Fruit fly (Drosophila melanogaster) whole organism, embryonic: ENCODE data around the gene Sf3b3.

Experiments
- Asciz ChIP-seq: fragments of 200-800 bp; sonication (Bioruptor generic); optimal IDR thresholded peaks from 2 replicates; lab custom pipeline; 2017; ENCODE audit warnings: missing biosample characterization, mild to moderate bottlenecking, missing genetic modification characterization, missing genetic modification reagents
- Atf-2 ChIP-seq: fragments of 200-800 bp; sonication (Bioruptor generic); optimal IDR thresholded peaks from 2 replicates; lab custom pipeline; 2016; ENCODE audit warnings: missing biosample characterization, missing genetic modification characterization
- CG11696 ChIP-seq: fragments of 200-800 bp; sonication (Bioruptor generic); IDR thresholded peaks from 2 replicates; pipeline ENCODE4 v1.3.6; 2022; ENCODE audit warnings: missing biosample characterization, missing genetic modification characterization
- CG12219 ChIP-seq: fragments of 200-800 bp; sonication (Bioruptor generic); optimal IDR thresholded peaks from 3 replicates; lab custom pipeline; 2018; ENCODE audit warnings: missing biosample characterization, mild to moderate bottlenecking, missing genetic modification characterization
- CG15269 ChIP-seq: fragments of 200-800 bp; sonication (Bioruptor generic); optimal IDR thresholded peaks from 2 replicates; lab custom pipeline; 2018; ENCODE audit warnings: missing biosample characterization, mild to moderate bottlenecking, missing genetic modification characterization, moderate library complexity
- CG1647 ChIP-seq: fragments of 200-800 bp; sonication (Bioruptor generic); optimal IDR thresholded peaks from 3 replicates; lab custom pipeline; 2016; ENCODE audit warnings: missing biosample characterization, missing genetic modification characterization
- CG17186 ChIP-seq: fragments of 200-800 bp; sonication (Bioruptor generic); optimal IDR thresholded peaks from 3 replicates; lab custom pipeline; 2017; ENCODE audit warnings: missing biosample characterization, missing genetic modification reagents, missing genetic modification characterization
- CG17359 ChIP-seq: fragments of 200-800 bp; sonication (Bioruptor generic); optimal IDR thresholded peaks from 3 replicates; lab custom pipeline; 2018; ENCODE audit warnings: missing biosample characterization, mild to moderate bottlenecking, missing genetic modification characterization, moderate library complexity
- CG17361 ChIP-seq: fragments of 200-800 bp; sonication (Bioruptor generic); IDR thresholded peaks from 3 replicates; pipeline ENCODE4 v1.3.6; 2022; ENCODE audit warnings: missing biosample characterization, missing genetic modification characterization
- CG18262 ChIP-seq: fragments of 200-800 bp; optimal IDR thresholded peaks from 3 replicates; lab custom pipeline; 2019; ENCODE audit warnings: missing biosample characterization, mild to moderate bottlenecking, missing genetic modification characterization, moderate library complexity
- CG18764 ChIP-seq: fragments of 200-800 bp; sonication (Bioruptor generic); optimal IDR thresholded peaks from 3 replicates; lab custom pipeline; 2016; ENCODE audit warnings: missing biosample characterization, missing genetic modification characterization
- CG2116 ChIP-seq: fragments of 200-800 bp; sonication (Bioruptor generic); optimal IDR thresholded peaks from 3 replicates; lab custom pipeline; 2018; ENCODE audit warnings: missing biosample characterization, mild to moderate bottlenecking, missing genetic modification characterization
- CG2678 ChIP-seq: fragments of 200-800 bp; sonication (Bioruptor generic); optimal IDR thresholded peaks from 3 replicates; lab custom pipeline; 2019; ENCODE audit warnings: missing biosample characterization, mild to moderate bottlenecking, missing genetic modification characterization, moderate library complexity
- CG2712 ChIP-seq: fragments of 200-800 bp; optimal IDR thresholded peaks from 3 replicates; lab custom pipeline; 2019; ENCODE audit warnings: missing biosample characterization, mild to moderate bottlenecking, missing genetic modification characterization, moderate library complexity
- CG31441 ChIP-seq: fragments of 200-800 bp; sonication (Bioruptor generic); IDR thresholded peaks from 2 replicates; pipeline ENCODE4 v1.3.6; 2022; ENCODE audit warnings: missing biosample characterization, missing genetic modification characterization
- CG33213 ChIP-seq: fragments of 200-800 bp; sonication (Bioruptor generic); optimal IDR thresholded peaks from 3 replicates; lab custom pipeline; 2016; ENCODE audit warnings: missing biosample characterization, missing genetic modification characterization
- CG3847 ChIP-seq: fragments of 200-800 bp; sonication (Bioruptor generic); IDR thresholded peaks from 2 replicates; pipeline ENCODE4 v1.3.6; 2022; ENCODE audit warnings: missing biosample characterization, missing genetic modification characterization
- CG4360 ChIP-seq: fragments of 200-800 bp; sonication (Bioruptor generic); IDR thresholded peaks from 2 replicates; pipeline ENCODE4 v1.3.6; 2022; ENCODE audit warnings: missing biosample characterization, missing genetic modification characterization
- CG6765 ChIP-seq: fragments of 200-800 bp; sonication (Bioruptor generic); optimal IDR thresholded peaks from 3 replicates; lab custom pipeline; 2017; ENCODE audit warnings: missing biosample characterization, mild to moderate bottlenecking, missing genetic modification characterization
- CG6854 ChIP-seq: fragments of 200-800 bp; sonication (Bioruptor generic); optimal IDR thresholded peaks from 3 replicates; lab custom pipeline; 2017; ENCODE audit warnings: missing biosample characterization, mild to moderate bottlenecking, missing genetic modification characterization
- CG8388 ChIP-seq: fragments of 200-800 bp; sonication (Bioruptor generic); optimal IDR thresholded peaks from 2 replicates; lab custom pipeline; 2019; ENCODE audit warnings: missing biosample characterization, mild to moderate bottlenecking, missing genetic modification characterization, moderate library complexity
- CG8478 ChIP-seq: fragments of >200 bp; optimal IDR thresholded peaks from 2 replicates; lab custom pipeline; 2018
- CG9876 ChIP-seq: fragments of 200-800 bp; sonication (Bioruptor generic); optimal IDR thresholded peaks from 2 replicates; lab custom pipeline; 2016; ENCODE audit warnings: missing biosample characterization, missing genetic modification characterization
- CkIIα-i1 ChIP-seq: fragments of 200-800 bp; sonication (Bioruptor generic); IDR thresholded peaks from 2 replicates; pipeline ENCODE4 v1.3.6; 2022; ENCODE audit warnings: missing biosample characterization, missing genetic modification characterization
- Fer3 ChIP-seq: fragments of 200-800 bp; sonication (Bioruptor generic); optimal IDR thresholded peaks from 2 replicates; lab custom pipeline; 2018; ENCODE audit warnings: missing biosample characterization, mild to moderate bottlenecking, missing genetic modification characterization, moderate library complexity
- Hr3 ChIP-seq: fragments of 200-800 bp; sonication (Bioruptor generic); optimal IDR thresholded peaks from 3 replicates; lab custom pipeline; 2016; ENCODE audit warnings: missing biosample characterization, missing genetic modification characterization
- Mrtf ChIP-seq: fragments of 200-800 bp; sonication (Bioruptor generic); IDR thresholded peaks from 3 replicates; pipeline ENCODE4 v1.3.6; 2022; ENCODE audit warnings: missing biosample characterization, missing genetic modification characterization
- Six4 ChIP-seq: fragments of 200-800 bp; sonication (Bioruptor generic); optimal IDR thresholded peaks from 2 replicates; lab custom pipeline; 2016; ENCODE audit warnings: missing biosample characterization, missing genetic modification characterization
- ab ChIP-seq: fragments of 200-800 bp; sonication (Bioruptor generic); optimal IDR thresholded peaks from 2 replicates; lab custom pipeline; 2016; ENCODE audit warnings: missing biosample characterization, missing genetic modification characterization
- bowl ChIP-seq: fragments of 200-800 bp; sonication (Bioruptor generic); IDR thresholded peaks from 2 replicates; pipeline ENCODE4 v1.3.6; 2022; ENCODE audit warnings: missing biosample characterization, missing genetic modification characterization
- cad ChIP-seq: fragments of >200 bp; optimal IDR thresholded peaks from 2 replicates; lab custom pipeline; 2017; ENCODE audit warnings: missing biosample characterization, missing genetic modification characterization
- ci ChIP-seq: fragments of 200-800 bp; sonication (Bioruptor generic); IDR thresholded peaks from 3 replicates; pipeline ENCODE4 v1.3.6; 2022; ENCODE audit warnings: missing biosample characterization, missing genetic modification characterization
- dan ChIP-seq: fragments of 200-800 bp; sonication (Bioruptor generic); IDR thresholded peaks from 2 replicates; pipeline ENCODE4 v1.3.6; 2022; ENCODE audit warnings: missing biosample characterization, missing genetic modification characterization
- hbn ChIP-seq: fragments of 200-800 bp; sonication (Bioruptor generic); IDR thresholded peaks from 2 replicates; pipeline ENCODE4 v1.3.6; 2022; ENCODE audit warnings: missing biosample characterization, missing genetic modification characterization; ENCODE audit not compliant: partially characterized antibody
- ken ChIP-seq: fragments of 200-800 bp; sonication (Bioruptor generic); IDR thresholded peaks from 3 replicates; pipeline ENCODE4 v1.3.6; 2022; ENCODE audit warnings: missing biosample characterization, missing genetic modification characterization
- lmd ChIP-seq: fragments of 200-800 bp; sonication (Bioruptor generic); IDR thresholded peaks from 2 replicates; pipeline ENCODE4 v1.3.6; 2022; ENCODE audit warnings: missing biosample characterization, missing genetic modification characterization
- mam ChIP-seq: fragments of 200-800 bp; sonication (Bioruptor generic); optimal IDR thresholded peaks from 3 replicates; lab custom pipeline; 2016; ENCODE audit warnings: missing biosample characterization, missing genetic modification characterization
- nmo ChIP-seq: fragments of 200-800 bp; sonication (Bioruptor generic); optimal IDR thresholded peaks from 2 replicates; lab custom pipeline; 2018; ENCODE audit warnings: missing biosample characterization, mild to moderate bottlenecking, missing genetic modification characterization, moderate library complexity
- nom ChIP-seq: fragments of 200-800 bp; sonication (Bioruptor generic); optimal IDR thresholded peaks from 2 replicates; lab custom pipeline; 2017; ENCODE audit warnings: missing biosample characterization, missing genetic modification characterization, mild to moderate bottlenecking, moderate library complexity, missing genetic modification reagents
- otp ChIP-seq: fragments of 200-800 bp; sonication (Bioruptor generic); IDR thresholded peaks from 3 replicates; pipeline ENCODE4, ENCODE4 v1.3.6; 2022; ENCODE audit warnings: missing biosample characterization, missing genetic modification characterization
- pan ChIP-seq, 4 experiments: fragments of >200 bp in 3 of 4; fragments of 200-800 bp in 1 of 4; sonication (Bioruptor generic) in 1 of 4; optimal IDR thresholded peaks in 3 of 4; IDR thresholded peaks in 1 of 4; 2 replicates each; pipeline versions ENCODE4 v1.3.6 to Lab custom; 2017 to 2022; ENCODE audit warnings: missing biosample characterization in 2 of 4, missing genetic modification characterization in 2 of 4, mixed read lengths in 1 of 4
- phol ChIP-seq: fragments of 200-800 bp; sonication (Bioruptor generic); optimal IDR thresholded peaks from 3 replicates; lab custom pipeline; 2018; ENCODE audit warnings: missing biosample characterization, mild to moderate bottlenecking, missing genetic modification characterization, moderate library complexity
- prd ChIP-seq, 3 experiments: fragments of >200 bp in 2 of 3; fragments of 200-800 bp in 1 of 3; sonication (Bioruptor generic) in 1 of 3; optimal IDR thresholded peaks in 2 of 3; IDR thresholded peaks in 1 of 3; 2 replicates in 2 of 3; 3 replicates in 1 of 3; pipeline versions ENCODE4 v1.3.6 to Lab custom; 2017 to 2022; ENCODE audit warnings: missing biosample characterization in 1 of 3, missing genetic modification characterization in 1 of 3
- schlank ChIP-seq: fragments of 200-800 bp; sonication (Bioruptor generic); optimal IDR thresholded peaks from 2 replicates; lab custom pipeline; 2018; ENCODE audit warnings: missing biosample characterization, mild to moderate bottlenecking, missing genetic modification characterization
- sim ChIP-seq: fragments of 200-800 bp; sonication (Bioruptor generic); IDR thresholded peaks from 2 replicates; pipeline ENCODE4 v1.3.6; 2022; ENCODE audit warnings: missing biosample characterization, missing genetic modification characterization
- sisA ChIP-seq: fragments of 200-800 bp; sonication (Bioruptor generic); IDR thresholded peaks from 2 replicates; pipeline ENCODE4 v1.3.6; 2022; ENCODE audit warnings: missing biosample characterization, missing genetic modification characterization
- tin ChIP-seq: fragments of 200-800 bp; sonication (Bioruptor generic); optimal IDR thresholded peaks from 3 replicates; lab custom pipeline; 2016; ENCODE audit warnings: missing biosample characterization, missing genetic modification characterization
- unc-4 ChIP-seq: fragments of 200-800 bp; sonication (Bioruptor generic); IDR thresholded peaks from 2 replicates; pipeline ENCODE4 v1.3.6; 2022; ENCODE audit warnings: missing biosample characterization, missing genetic modification characterization; ENCODE audit not compliant: partially characterized antibody
- zfh1 ChIP-seq: fragments of 200-800 bp; sonication (Bioruptor generic); IDR thresholded peaks from 3 replicates; pipeline ENCODE4 v1.3.6; 2022; ENCODE audit warnings: missing biosample characterization, missing genetic modification characterization

Sf3b3 gene

DNA sequence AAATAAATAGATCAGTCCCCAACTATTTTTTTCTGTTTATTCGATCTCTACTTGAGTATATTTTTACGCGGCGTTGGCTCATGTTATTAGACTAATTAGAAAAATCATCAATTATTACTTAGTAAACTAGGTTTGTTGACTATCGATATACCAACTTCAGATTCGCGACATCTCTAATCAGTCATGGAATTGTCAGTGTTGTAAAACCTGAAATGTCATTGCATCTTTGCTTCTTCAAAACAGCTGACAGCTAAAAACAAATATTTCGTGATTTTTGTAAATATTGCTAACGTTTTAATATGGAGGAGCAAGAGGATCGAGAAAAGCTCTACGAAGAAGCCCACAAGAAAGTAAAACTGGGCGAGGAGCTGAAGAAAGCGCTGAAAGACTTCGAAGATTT, 693 bp upstream of the Sf3b3 start, which contains the start of gene CG42553 (continued):
- peak; percentile 32; the same call in 1 of the 2 replicates for TF ChIP-seq CG3847
- no peak for TF ChIP-seq bowl (GFP tag; lab: Robert Waterston, UW)
- TF ChIP-seq unc-4 (GFP tag; lab: Robert Waterston, UW) = peak; percentile 51
- TF ChIP-seq mam (GFP tag; lab: Kevin White, UChicago) = no peak
- no peak for TF ChIP-seq CG2678
- TF ChIP-seq ken = no peak
- no peak for TF ChIP-seq schlank (tag; lab: Kevin White, UChicago)
- no peak for TF ChIP-seq dan (GFP tag; lab: Robert Waterston, UW)
- TF ChIP-seq CG15269 (tag; lab: Kevin White, UChicago) = no peak

DNA sequence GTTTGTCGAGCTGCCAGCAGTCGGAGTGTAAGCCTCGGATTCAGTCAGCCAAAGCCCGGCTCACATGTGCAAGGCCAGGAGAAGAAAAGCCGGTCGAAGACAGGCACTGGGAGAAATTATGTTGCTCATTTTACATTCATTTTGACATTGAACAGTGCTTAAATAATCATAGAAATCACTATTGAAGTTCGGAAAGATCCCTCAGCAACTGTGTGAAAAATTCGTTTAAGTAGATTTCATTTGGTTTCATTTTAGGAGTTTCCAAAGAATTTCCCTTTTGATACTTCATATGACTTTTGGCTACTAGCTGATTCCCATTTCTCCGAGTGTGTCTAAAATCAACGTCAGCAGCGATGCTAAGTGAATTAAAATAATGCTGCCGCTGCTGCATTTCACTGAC, 8.7 kb downstream of the Sf3b3 start:
- no peak for TF ChIP-seq cad (GFP tag; lab: Kevin White, UChicago)
- peak; percentile 19 for TF ChIP-seq Six4 (GFP tag; lab: Kevin White, UChicago)
- TF ChIP-seq Mrtf (GFP tag; lab: Robert Waterston, UW) = no peak
- peak; percentile 8 for TF ChIP-seq Hr3 (GFP tag; lab: Kevin White, UChicago)
- no peak for TF ChIP-seq CG8478 (lab: Kevin White, UChicago)
- peak; percentile 55 for TF ChIP-seq phol (tag; lab: Kevin White, UChicago)
- 0 out of 3 replicates have a peak, but pooled peaks have one; percentile 17 for TF ChIP-seq zfh1 (GFP tag; lab: Robert Waterston, UW)
- peak; percentile 60 for TF ChIP-seq CG31441
- TF ChIP-seq CG11696 (GFP tag; lab: Robert Waterston, UW) = no peak
- no peak for TF ChIP-seq CkIIα-i1 (GFP tag; lab: Robert Waterston, UW)
- TF ChIP-seq CG6765 = no peak
- no peak for TF ChIP-seq CG1647 (GFP tag; lab: Kevin White, UChicago)
- TF ChIP-seq CG4360 = no peak
- no peak for TF ChIP-seq Fer3 (tag; lab: Kevin White, UChicago)
- TF ChIP-seq ken = 0 out of 3 replicates have a peak, but pooled peaks have one; percentile 18
- TF ChIP-seq CG6854 (GFP tag; lab: Kevin White, UChicago) = no peak
- TF ChIP-seq ab (GFP tag; lab: Kevin White, UChicago) = no peak
- peak; percentile 37 for TF ChIP-seq sisA
- TF ChIP-seq nmo (GFP tag; lab: Kevin White, UChicago) = peak; percentile 29
- TF ChIP-seq hbn (GFP tag; lab: Robert Waterston, UW) = no peak
- no peak for TF ChIP-seq CG15269 (tag; lab: Kevin White, UChicago)
- no peak for TF ChIP-seq CG33213 (GFP tag; lab: Kevin White, UChicago)
- peak; percentile 53; the same call in 2 of the 3 replicates for TF ChIP-seq ci (GFP tag; lab: Robert Waterston, UW)
- peak; percentile 33 for TF ChIP-seq CG12219
- TF ChIP-seq sim (GFP tag; lab: Robert Waterston, UW) = no peak
- TF ChIP-seq Asciz (GFP tag; lab: Kevin White, UChicago) = peak; percentile 57
- TF ChIP-seq Atf-2 = no peak
- no peak for TF ChIP-seq CG9876 (GFP tag; lab: Kevin White, UChicago)
- peak; percentile 46 for TF ChIP-seq CG18262 (tag; lab: Kevin White, UChicago)
- TF ChIP-seq lmd (GFP tag; lab: Robert Waterston, UW) = peak; percentile 45; the same call in 1 of the 2 replicates
- TF ChIP-seq CG2116 (GFP tag; lab: Kevin White, UChicago) = no peak
- TF ChIP-seq CG17186 (GFP tag; lab: Kevin White, UChicago) = peak; percentile 5
- TF ChIP-seq CG8388 (GFP tag; lab: Kevin White, UChicago) = peak; percentile 29
- no peak for TF ChIP-seq nom (GFP tag; lab: Kevin White, UChicago)
- no peak for TF ChIP-seq CG18764 (GFP tag; lab: Kevin White, UChicago)
- peak; percentile 40 for TF ChIP-seq CG17359 (tag; lab: Kevin White, UChicago)
- peak; percentile 56; the same call in 2 of the 3 replicates for TF ChIP-seq CG17361 (GFP tag; lab: Robert Waterston, UW)
- no peak for TF ChIP-seq pan (optimal IDR thresholded peaks at IDR 0.05; lab: Kevin White, UChicago)
- no peak for TF ChIP-seq pan (GFP tag; optimal IDR thresholded peaks at IDR 0.05 in 1 of 2, IDR thresholded peaks at IDR 0.05 in 1 of 2)
- TF ChIP-seq CG2712 (tag; lab: Kevin White, UChicago) = peak; percentile 56
- peak; percentile 9 for TF ChIP-seq tin
- TF ChIP-seq otp (GFP tag; lab: Robert Waterston, UW) = 0 out of 3 replicates have a peak, but pooled peaks have one; percentile 9
- no peak for TF ChIP-seq prd (optimal IDR thresholded peaks at IDR 0.05; lab: Kevin White, UChicago)
- peak; percentile 39; the same call in 1 of the 3 replicates for TF ChIP-seq prd (GFP tag; IDR thresholded peaks at IDR 0.05; lab: Robert Waterston, UW)
